Fruit fly (Drosophila melanogaster): ENCODE measurements around the gene CG17104.
A peak's percentile ranks its signal among the peaks of the same experiment; 100 is the strongest.

CG17104 gene

dm6 chr2L:10643671-10644070, 33.3 kb upstream of the CG17104 start, which contains the start of gene CG18284:
Gene CG18284 (plus strand): TSS chr2L:10643971.
- TF ChIP-seq CG34376 (GFP tag; optimal IDR thresholded peaks at IDR 0.05) (no peak), HmgZ (tag; optimal IDR thresholded peaks at IDR 0.05) (no peak), CG2889 (GFP tag; IDR thresholded peaks at IDR 0.05) (no peak), CG3407 (GFP tag; optimal IDR thresholded peaks at IDR 0.05) (no peak), Ssrp (tag; optimal IDR thresholded peaks at IDR 0.05) (no peak), zfh1 (GFP tag; IDR thresholded peaks at IDR 0.05) (no peak), CG34224 (GFP tag; IDR thresholded peaks at IDR 0.05; ENCODE audit: partially characterized antibody) (no peak), Bteb2 (GFP tag; optimal IDR thresholded peaks at IDR 0.05) (no peak), NC2α (GFP tag; optimal IDR thresholded peaks at IDR 0.05) (no peak), bsh (GFP tag; optimal IDR thresholded peaks at IDR 0.05) (no peak), Antp (GFP tag; optimal IDR thresholded peaks at IDR 0.05) (no peak), tgo (GFP tag; IDR thresholded peaks at IDR 0.05) (no peak), CG9727 (GFP tag; optimal IDR thresholded peaks at IDR 0.05) (no peak)

dm6 chr2L:10646115-10646514, 30.9 kb upstream of the CG17104 start, which contains the start of gene CG17097:
Gene CG17097 (plus strand): TSS chr2L:10646415.
- no peak for TF ChIP-seq inv (GFP tag; IDR thresholded peaks at IDR 0.05; ENCODE audit: partially characterized antibody)
- TF ChIP-seq dmrt11E (tag; optimal IDR thresholded peaks at IDR 0.05), result no peak
- no peak for TF ChIP-seq CG7372 (GFP tag; IDR thresholded peaks at IDR 0.05)
- TF ChIP-seq Optix (GFP tag; IDR thresholded peaks at IDR 0.05), result no peak
- no peak for TF ChIP-seq pzg (GFP tag; optimal IDR thresholded peaks at IDR 0.05)
- TF ChIP-seq Ssrp (tag; optimal IDR thresholded peaks at IDR 0.05), result no peak
- TF ChIP-seq Rfx (GFP tag; IDR thresholded peaks at IDR 0.05), result no peak
- TF ChIP-seq vvl (GFP tag; IDR thresholded peaks at IDR 0.05), result no peak
- no peak for TF ChIP-seq shn (GFP tag; optimal IDR thresholded peaks at IDR 0.05)
- TF ChIP-seq Spps (tag; optimal IDR thresholded peaks at IDR 0.05), result no peak
- TF ChIP-seq Dll (GFP tag; IDR thresholded peaks at IDR 0.05; ENCODE audit: partially characterized antibody), result no peak
- TF ChIP-seq CG15269 (tag; optimal IDR thresholded peaks at IDR 0.05), result no peak
- no peak for TF ChIP-seq Fer2 (tag; optimal IDR thresholded peaks at IDR 0.05)
- TF ChIP-seq CG11085 (GFP tag; IDR thresholded peaks at IDR 0.05), result no peak
- TF ChIP-seq CG12219 (GFP tag; optimal IDR thresholded peaks at IDR 0.05), result no peak

- TF ChIP-seq CG3995 (GFP tag; optimal IDR thresholded peaks at IDR 0.05) (peak; percentile 80), insv (GFP tag; optimal IDR thresholded peaks at IDR 0.05) (peak in 1 of 2 experiments; percentile 77), CG31441 (GFP tag; IDR thresholded peaks at IDR 0.05) (peak; percentile 59; the same call in 1 of the 2 replicates), stwl (tag; optimal IDR thresholded peaks at IDR 0.05) (peak; percentile 6), Rx (GFP tag; IDR thresholded peaks at IDR 0.05) (no peak), Elba2 (GFP tag; optimal IDR thresholded peaks at IDR 0.05) (peak; percentile 52), CG10959 (GFP tag; IDR thresholded peaks at IDR 0.05) (0 out of 2 replicates have a peak, but pooled peaks have one; percentile 13), twi (tag; optimal IDR thresholded peaks at IDR 0.05) (no peak), CG18764 (GFP tag; optimal IDR thresholded peaks at IDR 0.05) (no peak)
Observed at dm6 chr2L:10646726-10647125, 30.3 kb upstream of the CG17104 start.

- TF ChIP-seq YL-1 (GFP tag; optimal IDR thresholded peaks at IDR 0.05) (no peak), insv (GFP tag; optimal IDR thresholded peaks at IDR 0.05) (peak in 1 of 2 experiments; percentile 91), sim (GFP tag; IDR thresholded peaks at IDR 0.05) (no peak), CG13424 (tag; optimal IDR thresholded peaks at IDR 0.05) (no peak), Ravus (GFP tag; IDR thresholded peaks at IDR 0.05) (no peak), CG13775 (GFP tag; optimal IDR thresholded peaks at IDR 0.05) (no peak), Asciz (GFP tag; optimal IDR thresholded peaks at IDR 0.05) (no peak), Elba2 (GFP tag; optimal IDR thresholded peaks at IDR 0.05) (peak; percentile 99), lov (optimal IDR thresholded peaks at IDR 0.05) (no peak), lov (GFP tag; IDR thresholded peaks at IDR 0.05) (no peak), CG10321 (GFP tag; IDR thresholded peaks at IDR 0.05) (no peak), CG1603 (tag; optimal IDR thresholded peaks at IDR 0.05) (no peak), crp (GFP tag; optimal IDR thresholded peaks at IDR 0.05) (no peak)
Observed at dm6 chr2L:10647720-10648349, 29.2 kb upstream of the CG17104 start.
